Fruit fly (Drosophila melanogaster): ENCODE measurements around the gene CG17292.
A peak's percentile ranks its signal among the peaks of the same experiment; 100 is the strongest.

Gene CG17292

DNA sequence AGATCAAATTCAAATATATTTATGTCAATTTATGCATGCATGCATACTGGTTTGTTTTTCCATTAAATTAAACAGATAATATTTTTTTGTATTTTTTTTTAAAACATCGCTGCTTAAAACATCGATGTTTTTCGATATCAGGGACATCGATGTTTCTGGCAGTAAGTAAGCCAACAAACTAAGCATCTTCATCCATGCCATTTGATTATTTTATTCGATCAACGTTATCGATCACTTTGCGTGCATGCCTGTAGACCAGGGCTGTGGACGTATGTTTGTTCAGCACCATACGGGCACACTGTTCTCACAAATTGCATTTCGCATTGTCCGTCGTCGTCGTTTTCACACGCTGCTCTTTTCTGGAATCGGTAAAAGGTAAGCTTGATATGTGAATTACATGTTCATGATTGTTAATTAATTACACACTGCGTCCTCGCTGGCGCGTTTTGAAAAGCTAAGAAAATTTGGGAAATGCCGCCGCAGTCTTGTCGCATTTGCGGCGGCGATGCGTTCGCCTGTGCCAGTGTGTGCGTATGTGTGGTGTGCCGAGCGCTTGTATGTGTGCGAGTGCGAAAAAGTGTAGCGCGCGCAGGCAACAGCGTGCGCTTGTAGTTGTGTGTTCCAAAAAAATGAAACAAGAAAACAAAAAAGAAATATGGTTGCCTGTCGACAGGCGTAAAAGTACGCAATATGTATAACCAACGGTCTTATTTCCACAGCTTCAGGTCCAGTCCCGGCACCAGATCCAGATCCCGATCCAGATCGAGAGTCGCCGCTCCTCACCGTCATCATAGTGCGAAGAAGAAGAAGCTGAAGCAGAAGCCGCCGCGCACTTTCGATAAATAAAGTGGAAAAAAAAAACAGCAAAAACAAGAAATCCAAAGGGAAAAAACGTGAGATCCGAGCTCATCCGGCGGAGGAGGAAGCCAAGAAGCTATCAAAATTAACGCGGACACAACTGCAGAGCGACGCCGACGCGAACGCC lies 33.3 kb downstream of the CG17292 start, which contains the start of gene emb (continued):
- no peak for TF ChIP-seq CG12769 (tag; optimal IDR thresholded peaks at IDR 0.05)
- TF ChIP-seq dmrt99B (tag; optimal IDR thresholded peaks at IDR 0.05) = no peak
- peak; percentile 62 for TF ChIP-seq mam (GFP tag; optimal IDR thresholded peaks at IDR 0.05)
- TF ChIP-seq CG2129 (GFP tag; IDR thresholded peaks at IDR 0.05; ENCODE audit: partially characterized antibody) = peak; percentile 67; the same call in 1 of the 2 replicates
- peak; percentile 42 for TF ChIP-seq CG13624 (GFP tag; optimal IDR thresholded peaks at IDR 0.05)
- peak; percentile 49 for TF ChIP-seq grau (tag; optimal IDR thresholded peaks at IDR 0.05)
- TF ChIP-seq CG1024 (GFP tag; IDR thresholded peaks at IDR 0.05) = no peak
- no peak for TF ChIP-seq klu (GFP tag; IDR thresholded peaks at IDR 0.05)
- peak; percentile 42; the same call in 1 of the 2 replicates for TF ChIP-seq ara (GFP tag; IDR thresholded peaks at IDR 0.05)
- no peak for TF ChIP-seq CG32767 (GFP tag; IDR thresholded peaks at IDR 0.05)
- TF ChIP-seq MBD-R2 (GFP tag; IDR thresholded peaks at IDR 0.05) = peak; percentile 69
- no peak for TF ChIP-seq Dip2 (GFP tag; IDR thresholded peaks at IDR 0.05)
- TF ChIP-seq D19A (tag; optimal IDR thresholded peaks at IDR 0.05) = peak; percentile 19
- TF ChIP-seq repo (GFP tag; optimal IDR thresholded peaks at IDR 0.05) = peak; percentile 19
- peak; percentile 44 for TF ChIP-seq CG8924 (tag; optimal IDR thresholded peaks at IDR 0.05)
- no peak for TF ChIP-seq Vsx1 (GFP tag; optimal IDR thresholded peaks at IDR 0.05)
- no peak for TF ChIP-seq Hmx (GFP tag; optimal IDR thresholded peaks at IDR 0.05)
- no peak for TF ChIP-seq CG7271 (tag; optimal IDR thresholded peaks at IDR 0.05)
- no peak for TF ChIP-seq ap (GFP tag; IDR thresholded peaks at IDR 0.05)
- TF ChIP-seq Dbx (GFP tag; IDR thresholded peaks at IDR 0.05) = 0 out of 3 replicates have a peak, but pooled peaks have one; percentile 57
- TF ChIP-seq CG34422 (GFP tag; IDR thresholded peaks at IDR 0.05) = peak; percentile 79; the same call in 1 of the 3 replicates
- no peak for TF ChIP-seq CG33557 (GFP tag; optimal IDR thresholded peaks at IDR 0.05)
- peak; percentile 29 for TF ChIP-seq CG18764 (GFP tag; optimal IDR thresholded peaks at IDR 0.05)
- TF ChIP-seq GATAe (GFP tag; conservative IDR thresholded peaks at IDR 0.05) = no peak
- TF ChIP-seq Gsc (GFP tag; IDR thresholded peaks at IDR 0.05) = no peak
- TF ChIP-seq lbe (GFP tag; optimal IDR thresholded peaks at IDR 0.05) = peak; percentile 7
- peak; percentile 42; the same call in 1 of the 2 replicates for TF ChIP-seq Adf1 (GFP tag; IDR thresholded peaks at IDR 0.05)
- no peak for TF ChIP-seq tgo (GFP tag; IDR thresholded peaks at IDR 0.05)
- no peak for TF ChIP-seq Dek (tag; optimal IDR thresholded peaks at IDR 0.05)
- TF ChIP-seq maf-S (GFP tag; optimal IDR thresholded peaks at IDR 0.05) = peak; percentile 30
- no peak for TF ChIP-seq eve (GFP tag; optimal IDR thresholded peaks at IDR 0.05)
- TF ChIP-seq CG2199 (GFP tag; IDR thresholded peaks at IDR 0.05) = no peak
- TF ChIP-seq CG4617 (GFP tag; optimal IDR thresholded peaks at IDR 0.05; ENCODE audit: borderline replicate concordance) = peak; percentile 61
- no peak for TF ChIP-seq gt (GFP tag; IDR thresholded peaks at IDR 0.05)
- peak; percentile 46 for TF ChIP-seq Six4 (GFP tag; optimal IDR thresholded peaks at IDR 0.05)
- TF ChIP-seq MESR4 (GFP tag; optimal IDR thresholded peaks at IDR 0.05) = peak; percentile 95
- no peak for TF ChIP-seq CG10565 (GFP tag; optimal IDR thresholded peaks at IDR 0.05)
- TF ChIP-seq sima (GFP tag; optimal IDR thresholded peaks at IDR 0.05) = no peak
- TF ChIP-seq row (GFP tag; IDR thresholded peaks at IDR 0.05) = peak; percentile 76
- TF ChIP-seq Lpt (GFP tag; optimal IDR thresholded peaks at IDR 0.05) = no peak
- TF ChIP-seq CG3726 (GFP tag; IDR thresholded peaks at IDR 0.05) = no peak
- no peak for TF ChIP-seq CG10321 (GFP tag; IDR thresholded peaks at IDR 0.05)
- TF ChIP-seq grn (GFP tag; optimal IDR thresholded peaks at IDR 0.05) = no peak
- TF ChIP-seq dan (GFP tag; IDR thresholded peaks at IDR 0.05) = no peak
- no peak for TF ChIP-seq Trl (optimal IDR thresholded peaks at IDR 0.05)
- TF ChIP-seq Trl (GFP tag; optimal IDR thresholded peaks at IDR 0.05) = peak; percentile 50
- TF ChIP-seq amos (GFP tag; IDR thresholded peaks at IDR 0.05; ENCODE audit: partially characterized antibody) = peak; percentile 94
- TF ChIP-seq CG2875 (GFP tag; optimal IDR thresholded peaks at IDR 0.05) = no peak
- TF ChIP-seq tx (GFP tag; optimal IDR thresholded peaks at IDR 0.05) = peak; percentile 44
- no peak for TF ChIP-seq CG1529 (GFP tag; optimal IDR thresholded peaks at IDR 0.05)
